Fruit fly (Drosophila melanogaster): ENCODE data around the gene CG3638.

The CG3638 gene

dm6 chrX:1215000-1215399 is 21.5 kb downstream of the CG3638 start, which contains the start of gene CG11398 (continued):
- TF ChIP-seq CoRest (tag; optimal IDR thresholded peaks at IDR 0.05) (peak; percentile 71), Dp (GFP tag; optimal IDR thresholded peaks at IDR 0.05) (peak; percentile 76), Med (GFP tag) (peak; percentile 71), CG4854 (GFP tag; optimal IDR thresholded peaks at IDR 0.05) (no peak), unc-4 (GFP tag; IDR thresholded peaks at IDR 0.05; ENCODE audit: partially characterized antibody) (peak; percentile 76), Scr (GFP tag; IDR thresholded peaks at IDR 0.05; ENCODE audit: partially characterized antibody) (peak; percentile 80), vnd (GFP tag; IDR thresholded peaks at IDR 0.05; ENCODE audit: partially characterized antibody) (peak; percentile 52), dmrt11E (tag; optimal IDR thresholded peaks at IDR 0.05) (no peak), D19A (tag; optimal IDR thresholded peaks at IDR 0.05) (peak; percentile 5), bcd (GFP tag; optimal IDR thresholded peaks at IDR 0.05) (no peak), mam (GFP tag; optimal IDR thresholded peaks at IDR 0.05) (no peak), Hmx (GFP tag; optimal IDR thresholded peaks at IDR 0.05) (no peak), Sry-δ (GFP tag; optimal IDR thresholded peaks at IDR 0.05) (peak; percentile 82), CG3065 (GFP tag; optimal IDR thresholded peaks at IDR 0.05) (no peak), CG9797 (GFP tag; optimal IDR thresholded peaks at IDR 0.05) (peak; percentile 75), CG15696 (tag; optimal IDR thresholded peaks at IDR 0.05) (no peak), CG2129 (GFP tag; IDR thresholded peaks at IDR 0.05; ENCODE audit: partially characterized antibody) (peak; percentile 49; the same call in 1 of the 2 replicates), chinmo (GFP tag; IDR thresholded peaks at IDR 0.05; ENCODE audit: partially characterized antibody) (0 out of 4 replicates have a peak, but pooled peaks have one; percentile 69), Rx (GFP tag; IDR thresholded peaks at IDR 0.05) (no peak), H15 (GFP tag; IDR thresholded peaks at IDR 0.05) (no peak), CG8924 (tag; optimal IDR thresholded peaks at IDR 0.05) (peak; percentile 10), CG7963 (GFP tag; IDR thresholded peaks at IDR 0.05; ENCODE audit: partially characterized antibody) (peak; percentile 71; the same call in 1 of the 3 replicates), CG2116 (GFP tag; optimal IDR thresholded peaks at IDR 0.05) (peak; percentile 88), her (GFP tag; optimal IDR thresholded peaks at IDR 0.05) (peak; percentile 18), NFAT (GFP tag; IDR thresholded peaks at IDR 0.05) (no peak), CG30020 (tag; optimal IDR thresholded peaks at IDR 0.05) (peak; percentile 4), CTCF (GFP tag; optimal IDR thresholded peaks at IDR 0.05) (peak; percentile 45), stwl (tag; optimal IDR thresholded peaks at IDR 0.05) (peak; percentile 96), CG34224 (GFP tag; IDR thresholded peaks at IDR 0.05; ENCODE audit: partially characterized antibody) (peak; percentile 73), sens (GFP tag) (peak; percentile 73), Lhr (GFP tag; optimal IDR thresholded peaks at IDR 0.05) (peak; percentile 18), sc (optimal IDR thresholded peaks at IDR 0.05) (no peak), sc (GFP tag; optimal IDR thresholded peaks at IDR 0.05) (no peak), YL-1 (GFP tag; optimal IDR thresholded peaks at IDR 0.05) (peak; percentile 24), CG15479 (GFP tag; optimal IDR thresholded peaks at IDR 0.05) (peak; percentile 56), sna (GFP tag; IDR thresholded peaks at IDR 0.05; ENCODE audit: partially characterized antibody) (peak; percentile 66), h (optimal IDR thresholded peaks at IDR 0.05) (no peak), row (GFP tag; IDR thresholded peaks at IDR 0.05) (peak; percentile 33; the same call in 1 of the 3 replicates), CG14710 (tag; optimal IDR thresholded peaks at IDR 0.05) (peak; percentile 88), CG7357 (GFP tag; IDR thresholded peaks at IDR 0.05) (peak; percentile 46; the same call in 1 of the 3 replicates), Nf-YC (tag; optimal IDR thresholded peaks at IDR 0.05) (no peak), HLH4C (GFP tag; IDR thresholded peaks at IDR 0.05; ENCODE audit: partially characterized antibody) (peak; percentile 58), CG10274 (GFP tag; optimal IDR thresholded peaks at IDR 0.05) (no peak), br (optimal IDR thresholded peaks at IDR 0.05) (no peak), Sin3A (optimal IDR thresholded peaks at IDR 0.05) (peak; percentile 67), zen2 (GFP tag; IDR thresholded peaks at IDR 0.05; ENCODE audit: partially characterized antibody) (peak; percentile 65; the same call in 2 of the 3 replicates), Doc3 (GFP tag; IDR thresholded peaks at IDR 0.05; ENCODE audit: partially characterized antibody) (peak; percentile 55; the same call in 2 of the 3 replicates), Max (GFP tag; optimal IDR thresholded peaks at IDR 0.05) (no peak), Vsx1 (GFP tag; optimal IDR thresholded peaks at IDR 0.05) (no peak), ase (GFP tag; IDR thresholded peaks at IDR 0.05) (no peak), CG17802 (tag; optimal IDR thresholded peaks at IDR 0.05) (peak; percentile 50)

All from whole organism, embryonic.